Worm (Caenorhabditis elegans) whole organism, L4/young adult: Measurements from ENCODE around the gene txbp-3.

Experiments
- dao-5 ChIP-seq: sonication (generic microtip); optimal IDR thresholded peaks from 2 replicates; lab custom pipeline; 2016; ENCODE audit warnings: missing genotype, missing genetic modification characterization, moderate library complexity, missing compliant biosample characterization
- him-1 ChIP-seq: sonication (generic microtip); optimal IDR thresholded peaks from 2 replicates; lab custom pipeline; 2016; ENCODE audit warnings: missing genotype, missing genetic modification reagents, missing genetic modification characterization, missing compliant biosample characterization

ce11 chrIII:5004621-5005020 lies 42.6 kb downstream of the txbp-3 start, which contains the start of gene R144.6:
- TF ChIP-seq dao-5 (tag; lab: Kevin White, UChicago) (no peak), him-1 (tag; lab: Kevin White, UChicago) (no peak)
